Worm (Caenorhabditis elegans): ENCODE results near the gene fbxb-39.
"Not testable (repeated sequence)": the region's sequence is repeated elsewhere in the genome, so short reads cannot be mapped to it uniquely, and the experiment has no call there.

- not testable (repeated sequence) for TF ChIP-seq him-1, W03F9.2, dao-5 (tag; optimal IDR thresholded peaks at IDR 0.05)
Observed at ce11 chrII:1006375-1006774, 34.0 kb downstream of the fbxb-39 start, which contains the start of gene F45D11.14.

All from whole organism, L4/young adult.